Worm (Caenorhabditis elegans): ENCODE data around the gene cup-16.

DNA sequence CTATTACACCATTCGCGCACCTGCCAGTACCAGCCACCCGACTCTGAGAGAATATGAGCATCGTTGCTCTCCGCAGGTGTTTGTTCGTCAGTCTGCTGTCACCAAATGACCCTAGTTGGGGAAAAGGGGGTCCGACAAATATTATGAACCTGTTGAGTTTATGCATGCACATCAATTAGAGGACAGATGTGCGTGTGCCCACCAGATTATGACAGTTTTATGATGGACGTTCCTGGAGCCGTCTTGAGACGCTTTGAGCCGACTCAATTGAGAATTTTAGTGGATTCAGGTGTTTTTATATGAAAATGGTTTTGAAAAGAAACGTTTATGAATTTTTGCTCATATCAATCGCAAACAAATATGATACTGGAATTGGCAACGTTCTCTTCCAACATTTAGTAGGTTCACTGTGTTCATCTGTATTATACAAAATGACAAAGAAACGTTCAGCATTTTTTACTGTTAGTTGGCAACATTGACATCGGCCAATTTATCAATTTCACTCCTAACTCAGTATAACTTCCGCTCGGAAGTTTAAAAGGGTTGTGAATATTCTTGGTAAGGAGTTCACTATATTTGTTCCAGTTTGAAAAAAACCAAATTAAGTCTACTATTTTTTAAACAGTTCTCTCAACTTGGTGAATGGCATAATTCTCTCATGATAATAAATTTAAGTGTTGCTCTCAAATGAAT lies 40.4 kb downstream of the cup-16 start:
- no peak for TF ChIP-seq unc-62 (GFP tag; optimal IDR thresholded peaks at IDR 0.05)
- no peak for TF ChIP-seq mab-5 (tag; optimal IDR thresholded peaks at IDR 0.05)
- TF ChIP-seq nhr-25 (tag; optimal IDR thresholded peaks at IDR 0.05): peak; percentile 97
- TF ChIP-seq snpc-4 (tag; optimal IDR thresholded peaks at IDR 0.05): peak; percentile 1
- TF ChIP-seq ceh-82 (tag; optimal IDR thresholded peaks at IDR 0.05): no peak
- TF ChIP-seq nhr-12 (tag; optimal IDR thresholded peaks at IDR 0.05): no peak
- no peak for TF ChIP-seq aly-2 (tag; optimal IDR thresholded peaks at IDR 0.05)
- TF ChIP-seq nhr-11 (tag; optimal IDR thresholded peaks at IDR 0.05): no peak
